Worm (Caenorhabditis elegans) whole organism, L2 larva: ENCODE measurements around the gene msp-142.

Experiments
- C34F6.9 ChIP-seq: fragments of 150-350 bp; optimal IDR thresholded peaks from 2 replicates; lab custom pipeline; 2014; ENCODE audit warnings: missing biosample characterization, missing genetic modification characterization
- F13H6.1 ChIP-seq: sonication (generic microtip); optimal IDR thresholded peaks from 2 replicates; lab custom pipeline; 2016; ENCODE audit warnings: missing genetic modification characterization, missing compliant biosample characterization
- R02D3.7 ChIP-seq: fragments of 150-350 bp; optimal IDR thresholded peaks from 2 replicates; lab custom pipeline; 2014; ENCODE audit warnings: missing biosample characterization, missing genetic modification characterization
- ZK546.5 ChIP-seq: sonication (generic microtip); optimal IDR thresholded peaks from 2 replicates; lab custom pipeline; 2017; ENCODE audit warnings: missing biosample characterization, missing genetic modification characterization
- aly-2 ChIP-seq: fragments of 150-350 bp; optimal IDR thresholded peaks from 2 replicates; lab custom pipeline; 2014; ENCODE audit warnings: missing biosample characterization, missing genetic modification characterization
- ama-1 ChIP-seq: fragments of 150-350 bp; optimal IDR thresholded peaks from 2 replicates; lab custom pipeline; 2018; ENCODE audit warnings: inconsistent platforms
- ceh-82 ChIP-seq: fragments of 150-350 bp; optimal IDR thresholded peaks from 2 replicates; lab custom pipeline; 2014; ENCODE audit warnings: missing biosample characterization, missing genetic modification characterization
- crh-2 ChIP-seq: sonication (generic microtip); optimal IDR thresholded peaks from 2 replicates; lab custom pipeline; 2017; ENCODE audit warnings: missing biosample characterization, missing genetic modification characterization
- egl-27 ChIP-seq: sonication (generic microtip); optimal IDR thresholded peaks from 3 replicates; lab custom pipeline; 2017; ENCODE audit warnings: missing biosample characterization, missing genetic modification reagents, missing genetic modification characterization
- elt-1 ChIP-seq: fragments of 150-350 bp; optimal IDR thresholded peaks from 2 replicates; lab custom pipeline; 2014; ENCODE audit warnings: missing biosample characterization, missing genetic modification characterization
- elt-3 ChIP-seq: sonication (generic microtip); optimal IDR thresholded peaks from 2 replicates; lab custom pipeline; 2017; ENCODE audit warnings: missing biosample characterization, missing genetic modification characterization
- fos-1 ChIP-seq: fragments of 150-350 bp; optimal IDR thresholded peaks from 2 replicates; lab custom pipeline; 2014; ENCODE audit warnings: missing biosample characterization, missing genetic modification characterization
- gmeb-1 ChIP-seq: fragments of 150-350 bp; optimal IDR thresholded peaks from 2 replicates; lab custom pipeline; 2014; ENCODE audit warnings: missing biosample characterization, missing genetic modification characterization
- lin-11 ChIP-seq: fragments of 150-350 bp; sonication (generic microtip); optimal IDR thresholded peaks from 2 replicates; lab custom pipeline; 2014; ENCODE audit warnings: missing biosample characterization, missing genetic modification characterization, inconsistent platforms, mixed read lengths
- lin-39 ChIP-seq: fragments of 150-350 bp; optimal IDR thresholded peaks from 2 replicates; lab custom pipeline; 2014; ENCODE audit warnings: missing biosample characterization, missing genetic modification reagents, missing genetic modification characterization
- lsy-2 ChIP-seq, 2 experiments: fragments of 150-350 bp in 1 of 2; sonication (generic microtip) in 1 of 2; optimal IDR thresholded peaks; 2 replicates each; lab custom pipeline; 2014 to 2017; ENCODE audit warnings: missing biosample characterization in 2 of 2, missing genetic modification characterization in 2 of 2
- mbf-1 ChIP-seq: sonication (generic microtip); optimal IDR thresholded peaks from 2 replicates; lab custom pipeline; 2017; ENCODE audit warnings: missing biosample characterization, missing genetic modification characterization
- nhr-11 ChIP-seq: fragments of 150-350 bp; optimal IDR thresholded peaks from 2 replicates; lab custom pipeline; 2014; ENCODE audit warnings: missing biosample characterization, missing genetic modification characterization
- nhr-12 ChIP-seq: fragments of 150-350 bp; optimal IDR thresholded peaks from 2 replicates; lab custom pipeline; 2014; ENCODE audit warnings: missing biosample characterization, missing genetic modification characterization
- nhr-129 ChIP-seq: fragments of 150-350 bp; optimal IDR thresholded peaks from 2 replicates; lab custom pipeline; 2014; ENCODE audit warnings: missing biosample characterization, missing genetic modification characterization
- nhr-21 ChIP-seq: fragments of 150-350 bp; optimal IDR thresholded peaks from 2 replicates; lab custom pipeline; 2014; ENCODE audit warnings: missing biosample characterization, missing genetic modification characterization
- nhr-23 ChIP-seq: fragments of 150-350 bp; optimal IDR thresholded peaks from 2 replicates; lab custom pipeline; 2014; ENCODE audit warnings: missing biosample characterization, missing genetic modification reagents, missing genetic modification characterization
- nhr-237 ChIP-seq: fragments of 150-350 bp; optimal IDR thresholded peaks from 2 replicates; lab custom pipeline; 2014; ENCODE audit warnings: missing biosample characterization, missing genetic modification characterization
- nhr-25 ChIP-seq: fragments of 150-350 bp; sonication (generic microtip); optimal IDR thresholded peaks from 3 replicates; lab custom pipeline; 2014; ENCODE audit warnings: missing biosample characterization, missing genetic modification characterization
- nhr-77 ChIP-seq: fragments of 150-350 bp; optimal IDR thresholded peaks from 2 replicates; lab custom pipeline; 2014; ENCODE audit warnings: missing biosample characterization, missing genetic modification characterization
- peb-1 ChIP-seq: fragments of 150-350 bp; optimal IDR thresholded peaks from 2 replicates; lab custom pipeline; 2014; ENCODE audit warnings: missing biosample characterization, missing genetic modification characterization
- skn-1 ChIP-seq: sonication (generic microtip); optimal IDR thresholded peaks from 2 replicates; lab custom pipeline; 2017; ENCODE audit warnings: missing biosample characterization, missing genetic modification characterization
- sma-3 ChIP-seq: sonication (generic microtip); optimal IDR thresholded peaks from 2 replicates; lab custom pipeline; 2016; ENCODE audit warnings: missing genetic modification reagents, missing genetic modification characterization, missing compliant biosample characterization
- sma-9 ChIP-seq, 2 experiments: fragments of 150-350 bp in 1 of 2; sonication (generic microtip) in 1 of 2; optimal IDR thresholded peaks; 2 replicates each; lab custom pipeline; 2014 to 2016; ENCODE audit warnings: missing genetic modification characterization in 2 of 2, mild to moderate bottlenecking in 1 of 2, missing biosample characterization in 1 of 2, missing compliant biosample characterization in 1 of 2, missing genetic modification reagents in 1 of 2, moderate library complexity in 1 of 2
- snpc-4 ChIP-seq: fragments of 150-350 bp; optimal IDR thresholded peaks from 2 replicates; lab custom pipeline; 2014; ENCODE audit warnings: missing biosample characterization, missing genetic modification characterization
- unc-55 ChIP-seq: fragments of 150-350 bp; sonication (generic microtip); optimal IDR thresholded peaks from 3 replicates; lab custom pipeline; 2014; ENCODE audit warnings: missing biosample characterization, missing genetic modification reagents, missing genetic modification characterization
- ztf-1 ChIP-seq: fragments of 200-800 bp; sonication (Bioruptor generic); conservative IDR thresholded peaks from 2 replicates; pipeline ENCODE4 v1.3.6; 2022; ENCODE audit warnings: missing genetic modification characterization, missing compliant biosample characterization
- ztf-11 ChIP-seq: sonication (generic microtip); optimal IDR thresholded peaks from 2 replicates; lab custom pipeline; 2017; ENCODE audit warnings: missing biosample characterization, missing genetic modification characterization
- ztf-4 ChIP-seq: fragments of 150-350 bp; optimal IDR thresholded peaks from 2 replicates; lab custom pipeline; 2014; ENCODE audit warnings: missing biosample characterization, missing genetic modification characterization

msp-142 gene

ce11 chrII:5829940-5830424 lies 32.3 kb downstream of the msp-142 start, which contains the start of gene col-74:
Gene col-74, plus strand, starts transcription at chrII:5830374.
- TF ChIP-seq elt-1 (tag; lab: Kevin White, UChicago) (no peak), C34F6.9 (no peak), fos-1 (peak; percentile 47)

- no peak for TF ChIP-seq fos-1
- TF ChIP-seq nhr-12 (tag; lab: Kevin White, UChicago), result no peak
- no peak for TF ChIP-seq ama-1 (lab: Kevin White, UChicago)
- no peak for TF ChIP-seq gmeb-1 (tag; lab: Kevin White, UChicago)
Measured at ce11 chrII:5831373-5831772, 33.6 kb downstream of the msp-142 start.

- no peak for TF ChIP-seq ZK546.5
- TF ChIP-seq ama-1 (lab: Kevin White, UChicago), result no peak
- TF ChIP-seq ztf-1 (GFP tag; lab: Robert Waterston, UW), result no peak
- TF ChIP-seq peb-1 (tag; lab: Kevin White, UChicago), result no peak
- TF ChIP-seq, all 48 proteins: peak for 0
Measured at ce11 chrII:5833136-5833535, 35.4 kb downstream of the msp-142 start, which contains the start of gene gtap-1. Gene gtap-1, minus strand, starts transcription at chrII:5833236.

ce11 chrII:5835146-5835545 lies 37.4 kb downstream of the msp-142 start:
- TF ChIP-seq ztf-11 (no peak), nhr-21 (no peak), snpc-4 (tag; lab: Kevin White, UChicago) (no peak), nhr-23 (no peak), nhr-11 (no peak)

ce11 chrII:5836153-5836719 lies 38.5 kb downstream of the msp-142 start, which contains the start of gene fzo-1:
Gene fzo-1, minus strand, starts transcription at chrII:5836203.
- no peak for TF ChIP-seq nhr-11
- no peak for TF ChIP-seq ceh-82 (tag; lab: Kevin White, UChicago)
- no peak for TF ChIP-seq nhr-25 (tag; lab: Kevin White, UChicago)
- peak; percentile 3 for TF ChIP-seq nhr-129 (tag; lab: Kevin White, UChicago)
- TF ChIP-seq lsy-2 (tag; optimal IDR thresholded peaks at IDR 0.05; lab: Kevin White, UChicago), result peak in 1 of 2 experiments; percentile 68
- TF ChIP-seq unc-55 (GFP tag; lab: Kevin White, UChicago), result peak; percentile 73
- TF ChIP-seq C34F6.9, result peak; percentile 81
- TF ChIP-seq mbf-1 (tag; lab: Kevin White, UChicago), result no peak
- no peak for TF ChIP-seq elt-3 (tag; lab: Kevin White, UChicago)
- no peak for TF ChIP-seq egl-27 (tag; lab: Kevin White, UChicago)
- TF ChIP-seq nhr-77 (tag; lab: Kevin White, UChicago), result no peak
- no peak for TF ChIP-seq ztf-4 (tag; lab: Kevin White, UChicago)
- peak; percentile 65 for TF ChIP-seq sma-3 (GFP tag; lab: Kevin White, UChicago)
- no peak for TF ChIP-seq nhr-23
- TF ChIP-seq nhr-237 (tag; lab: Kevin White, UChicago), result no peak
- TF ChIP-seq snpc-4 (tag; lab: Kevin White, UChicago), result no peak
- no peak for TF ChIP-seq aly-2 (tag; lab: Kevin White, UChicago)
- no peak for TF ChIP-seq ztf-1 (GFP tag; lab: Robert Waterston, UW)
- no peak for TF ChIP-seq lin-39 (tag; lab: Kevin White, UChicago)
- peak; percentile 15 for TF ChIP-seq crh-2 (tag; lab: Kevin White, UChicago)
- TF ChIP-seq F13H6.1 (tag; lab: Kevin White, UChicago), result peak; percentile 21
- TF ChIP-seq lin-11, result no peak
- TF ChIP-seq R02D3.7 (tag; lab: Kevin White, UChicago), result no peak
- TF ChIP-seq sma-9 (GFP tag; optimal IDR thresholded peaks at IDR 0.05; lab: Kevin White, UChicago), result no peak
- no peak for TF ChIP-seq sma-9 (tag; optimal IDR thresholded peaks at IDR 0.05; lab: Kevin White, UChicago)
- TF ChIP-seq skn-1, result no peak
